Fruit fly (Drosophila melanogaster): Measurements from ENCODE around the gene Mp.

The Mp gene

DNA sequence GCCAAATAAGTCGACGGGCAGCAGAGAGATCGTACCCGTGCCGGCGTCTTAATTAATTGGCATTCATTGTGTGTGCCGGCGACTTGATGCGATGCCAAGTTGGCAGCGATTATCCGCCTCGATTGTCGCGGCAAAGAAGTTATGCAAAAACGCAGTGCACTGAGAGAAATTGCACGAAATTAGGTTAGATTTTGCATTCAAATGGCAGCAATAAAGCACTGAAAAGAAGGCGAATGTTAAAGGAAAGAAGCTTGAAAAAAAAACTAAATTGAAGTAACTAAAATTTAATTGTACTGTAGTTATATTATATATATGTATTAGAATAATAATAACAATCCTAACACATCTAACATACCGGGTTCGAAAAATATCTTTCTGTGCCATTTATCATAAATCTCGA is 4.5 kb downstream of the Mp start:
- no peak for TF ChIP-seq lola (GFP tag; optimal IDR thresholded peaks at IDR 0.05)
- no peak for TF ChIP-seq Sp1 (GFP tag; optimal IDR thresholded peaks at IDR 0.05)
- no peak for TF ChIP-seq Abd-B (GFP tag; optimal IDR thresholded peaks at IDR 0.05)
- no peak for TF ChIP-seq Hnf4 (GFP tag; optimal IDR thresholded peaks at IDR 0.05)
- no peak for TF ChIP-seq woc (GFP tag; optimal IDR thresholded peaks at IDR 0.05)
- no peak for TF ChIP-seq Hr83 (GFP tag; optimal IDR thresholded peaks at IDR 0.05; ENCODE audit: poor library complexity, severe bottlenecking)
- no peak for TF ChIP-seq psq (GFP tag; optimal IDR thresholded peaks at IDR 0.05)
- TF ChIP-seq tai (GFP tag; optimal IDR thresholded peaks at IDR 0.05) = no peak
- no peak for TF ChIP-seq dl (GFP tag; optimal IDR thresholded peaks at IDR 0.05; ENCODE audit: insufficient read depth in 1 of 2, partially characterized antibody in 2 of 2)
- TF ChIP-seq HLH106 (tag; optimal IDR thresholded peaks at IDR 0.05) = no peak
- TF ChIP-seq Mio (GFP tag; optimal IDR thresholded peaks at IDR 0.05) = no peak
- no peak for TF ChIP-seq Dif (GFP tag; optimal IDR thresholded peaks at IDR 0.05; ENCODE audit: partially characterized antibody)
- TF ChIP-seq GATAd (GFP tag; optimal IDR thresholded peaks at IDR 0.05) = no peak
- no peak for TF ChIP-seq sv (GFP tag; optimal IDR thresholded peaks at IDR 0.05)
- no peak for TF ChIP-seq h (GFP tag; optimal IDR thresholded peaks at IDR 0.05)
- no peak for TF ChIP-seq Dfd (GFP tag; optimal IDR thresholded peaks at IDR 0.05)
- no peak for TF ChIP-seq CG9705 (GFP tag; optimal IDR thresholded peaks at IDR 0.05)
- TF ChIP-seq CG32264 (GFP tag; optimal IDR thresholded peaks at IDR 0.05) = no peak
- no peak for TF ChIP-seq usp (GFP tag; optimal IDR thresholded peaks at IDR 0.05)
- TF ChIP-seq br (GFP tag; optimal IDR thresholded peaks at IDR 0.05) = no peak

DNA sequence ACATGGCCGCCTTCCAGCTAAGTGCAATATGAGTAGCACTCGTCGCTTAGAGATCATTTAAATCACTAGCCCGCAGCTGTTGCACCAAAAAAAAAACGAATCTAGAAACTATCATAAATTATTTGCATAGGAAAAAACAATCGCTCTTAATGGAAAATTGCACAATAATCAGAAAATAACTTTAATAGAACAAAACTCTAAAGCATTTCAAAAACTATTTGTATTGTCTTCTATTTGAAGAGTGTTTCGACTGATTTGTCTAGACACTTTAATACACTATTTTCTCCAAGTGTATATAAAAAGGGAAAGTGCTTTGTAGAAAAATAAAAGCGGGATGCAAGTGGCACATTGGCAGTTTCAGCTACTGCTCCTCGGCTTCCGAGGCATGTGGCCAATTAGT is 7.8 kb downstream of the Mp start:
- TF ChIP-seq N (GFP tag; optimal IDR thresholded peaks at IDR 0.05) = no peak
- no peak for TF ChIP-seq CG32264 (GFP tag; optimal IDR thresholded peaks at IDR 0.05)
- no peak for TF ChIP-seq Hr78 (GFP tag; optimal IDR thresholded peaks at IDR 0.05)
- no peak for TF ChIP-seq h (GFP tag; optimal IDR thresholded peaks at IDR 0.05)
- no peak for TF ChIP-seq CG9705 (GFP tag; optimal IDR thresholded peaks at IDR 0.05)
- no peak for TF ChIP-seq ey (GFP tag; optimal IDR thresholded peaks at IDR 0.05)
- no peak for TF ChIP-seq CrebA (GFP tag; optimal IDR thresholded peaks at IDR 0.05; ENCODE audit: borderline replicate concordance)
- TF ChIP-seq foxo (GFP tag; optimal IDR thresholded peaks at IDR 0.05) = no peak
- no peak for TF ChIP-seq rgr (GFP tag; optimal IDR thresholded peaks at IDR 0.05)
- no peak for TF ChIP-seq Hnf4 (GFP tag; optimal IDR thresholded peaks at IDR 0.05)
- TF ChIP-seq Abd-B (GFP tag; optimal IDR thresholded peaks at IDR 0.05) = no peak
- TF ChIP-seq GATAd (GFP tag; optimal IDR thresholded peaks at IDR 0.05) = no peak
- TF ChIP-seq woc (GFP tag; optimal IDR thresholded peaks at IDR 0.05) = no peak
- TF ChIP-seq tai (GFP tag; optimal IDR thresholded peaks at IDR 0.05) = no peak
- no peak for TF ChIP-seq usp (GFP tag; optimal IDR thresholded peaks at IDR 0.05)
- no peak for TF ChIP-seq Rel (GFP tag; optimal IDR thresholded peaks at IDR 0.05)
- TF ChIP-seq Rel (tag; optimal IDR thresholded peaks at IDR 0.05) = no peak

DNA sequence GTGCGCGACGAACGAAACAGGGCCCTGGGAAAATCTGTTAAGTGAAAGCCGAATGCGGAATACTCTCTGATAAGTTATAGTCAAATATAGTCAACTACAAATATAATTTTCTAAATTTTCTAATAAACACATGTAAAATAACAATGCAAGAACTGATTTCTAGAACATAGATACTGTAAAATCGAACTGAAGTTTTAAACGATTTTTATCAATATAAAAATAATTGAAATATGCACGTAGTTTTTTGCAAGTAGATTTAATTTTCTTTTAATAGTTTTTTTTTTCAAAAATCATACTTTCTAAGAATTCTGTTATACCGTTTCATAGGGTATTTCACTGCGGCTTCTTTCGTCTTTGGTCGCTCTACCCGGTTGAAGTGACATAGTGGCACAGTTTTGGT is 9.7 kb downstream of the Mp start:
- TF ChIP-seq Sp1 (GFP tag; optimal IDR thresholded peaks at IDR 0.05) (peak; percentile 30), Hr78 (GFP tag; optimal IDR thresholded peaks at IDR 0.05) (no peak), sv (GFP tag; optimal IDR thresholded peaks at IDR 0.05) (peak; percentile 63), foxo (GFP tag; optimal IDR thresholded peaks at IDR 0.05) (peak in 1 of 2 experiments; percentile 8), jim (GFP tag; optimal IDR thresholded peaks at IDR 0.05) (no peak), psq (GFP tag; optimal IDR thresholded peaks at IDR 0.05) (peak; percentile 8), GATAd (GFP tag; optimal IDR thresholded peaks at IDR 0.05) (no peak), rgr (GFP tag; optimal IDR thresholded peaks at IDR 0.05) (peak; percentile 19), Vsx2 (GFP tag; optimal IDR thresholded peaks at IDR 0.05; ENCODE audit: partially characterized antibody) (no peak), HLH106 (tag; optimal IDR thresholded peaks at IDR 0.05) (peak; percentile 44), OdsH (GFP tag; optimal IDR thresholded peaks at IDR 0.05) (no peak), woc (GFP tag; optimal IDR thresholded peaks at IDR 0.05) (peak; percentile 19), fru (GFP tag; optimal IDR thresholded peaks at IDR 0.05) (peak; percentile 30)

DNA sequence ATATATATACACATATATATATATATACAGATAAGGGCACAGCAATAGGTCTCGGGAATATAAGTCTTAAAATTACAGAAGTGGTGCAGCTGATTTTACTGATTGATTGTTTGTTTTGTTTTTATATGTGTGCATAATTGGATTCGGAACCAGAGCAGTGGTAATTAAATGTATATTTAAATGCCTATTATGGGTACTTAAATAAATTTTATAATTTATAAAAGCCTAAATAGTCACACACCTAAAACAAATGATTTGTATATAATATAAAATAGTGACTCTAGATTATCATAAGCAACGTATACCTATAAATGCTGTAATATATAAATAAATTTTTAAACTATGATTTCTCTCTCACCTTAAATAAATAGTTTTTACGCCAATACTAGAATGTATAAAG is 10.8 kb downstream of the Mp start:
- TF ChIP-seq Myc (optimal IDR thresholded peaks at IDR 0.05) = no peak
- no peak for TF ChIP-seq Hnf4 (GFP tag; optimal IDR thresholded peaks at IDR 0.05)
- TF ChIP-seq brk (GFP tag; optimal IDR thresholded peaks at IDR 0.05) = no peak
- no peak for TF ChIP-seq Sp1 (GFP tag; optimal IDR thresholded peaks at IDR 0.05)
- no peak for TF ChIP-seq CrebA (GFP tag; optimal IDR thresholded peaks at IDR 0.05; ENCODE audit: borderline replicate concordance)
- TF ChIP-seq Rel (GFP tag; optimal IDR thresholded peaks at IDR 0.05) = no peak
- TF ChIP-seq Rel (tag; optimal IDR thresholded peaks at IDR 0.05) = no peak
- TF ChIP-seq usp (GFP tag; optimal IDR thresholded peaks at IDR 0.05) = no peak
- TF ChIP-seq br (GFP tag; optimal IDR thresholded peaks at IDR 0.05) = no peak
- no peak for TF ChIP-seq Jra (GFP tag; optimal IDR thresholded peaks at IDR 0.05)
- TF ChIP-seq jim (GFP tag; optimal IDR thresholded peaks at IDR 0.05) = no peak
- TF ChIP-seq foxo (GFP tag; optimal IDR thresholded peaks at IDR 0.05) = no peak
- no peak for TF ChIP-seq HLH106 (tag; optimal IDR thresholded peaks at IDR 0.05)
- TF ChIP-seq sv (GFP tag; optimal IDR thresholded peaks at IDR 0.05) = no peak
